Worm (Caenorhabditis elegans) whole organism, young adult: ENCODE results near the gene F36H9.5.

Experiments
- B0019.2 ChIP-seq: fragments of 200-800 bp; sonication (Bioruptor generic); conservative IDR thresholded peaks from 2 replicates; pipeline ENCODE4 v1.3.6; 2022; ENCODE audit warnings: missing genetic modification reagents, missing genetic modification characterization, missing compliant biosample characterization
- B0035.1 ChIP-seq: sonication (generic microtip); optimal IDR thresholded peaks from 2 replicates; lab custom pipeline; 2016; ENCODE audit warnings: missing genetic modification characterization, mild to moderate bottlenecking, missing compliant biosample characterization, missing genotype, missing genetic modification reagents
- B0336.3 ChIP-seq: fragments of 200-800 bp; sonication (Bioruptor generic); IDR thresholded peaks from 2 replicates; pipeline ENCODE4 v1.3.6; 2022; ENCODE audit warnings: missing genetic modification characterization, missing compliant biosample characterization
- D2030.7 ChIP-seq: fragments of 200-800 bp; sonication (Bioruptor generic); IDR thresholded peaks from 2 replicates; pipeline ENCODE4 v1.3.6; 2022; ENCODE audit warnings: missing genetic modification reagents, missing genetic modification characterization, missing compliant biosample characterization
- F10E7.11 ChIP-seq: sonication (generic microtip); optimal IDR thresholded peaks from 2 replicates; lab custom pipeline; 2017; ENCODE audit warnings: mild to moderate bottlenecking, missing genetic modification characterization, moderate library complexity, missing compliant biosample characterization
- F23B12.7 ChIP-seq: sonication (generic microtip); optimal IDR thresholded peaks from 2 replicates; lab custom pipeline; 2017; ENCODE audit warnings: missing genetic modification characterization, mild to moderate bottlenecking, missing compliant biosample characterization, antibody characterized with exemption, moderate library complexity; ENCODE audit not compliant: insufficient read depth
- F37B4.10 ChIP-seq: fragments of 200-800 bp; sonication (Bioruptor generic); IDR thresholded peaks from 2 replicates; pipeline ENCODE4 v1.3.6; 2022; ENCODE audit warnings: missing genetic modification characterization, missing compliant biosample characterization
- F52B5.7 ChIP-seq: sonication (generic microtip); optimal IDR thresholded peaks from 2 replicates; lab custom pipeline; 2016; ENCODE audit warnings: mild to moderate bottlenecking, missing genetic modification characterization, missing compliant biosample characterization
- F55B11.4 ChIP-seq: sonication (generic microtip); optimal IDR thresholded peaks from 2 replicates; lab custom pipeline; 2016; ENCODE audit warnings: missing compliant biosample characterization, missing genetic modification characterization, borderline replicate concordance; ENCODE audit not compliant: insufficient read depth
- F57C9.4 ChIP-seq: sonication (generic microtip); optimal IDR thresholded peaks from 2 replicates; lab custom pipeline; 2017; ENCODE audit warnings: mild to moderate bottlenecking, missing genetic modification characterization, missing compliant biosample characterization
- Y79H2A.3 ChIP-seq: fragments of 200-800 bp; sonication (Bioruptor generic); conservative IDR thresholded peaks from 2 replicates; pipeline ENCODE4 v1.3.6; 2022; ENCODE audit warnings: missing genetic modification reagents, missing genetic modification characterization, missing compliant biosample characterization
- aptf-2 ChIP-seq: fragments of 200-800 bp; sonication (Bioruptor generic); conservative IDR thresholded peaks from 2 replicates; pipeline ENCODE4 v1.3.6; 2022; ENCODE audit warnings: missing genetic modification reagents, missing genetic modification characterization, missing compliant biosample characterization
- atf-7 ChIP-seq: sonication (generic microtip); optimal IDR thresholded peaks from 2 replicates; lab custom pipeline; 2017; ENCODE audit warnings: mild to moderate bottlenecking, missing genetic modification characterization, missing compliant biosample characterization
- attf-5 ChIP-seq: fragments of 200-800 bp; sonication (Bioruptor generic); optimal IDR thresholded peaks from 2 replicates; lab custom pipeline; 2018; ENCODE audit warnings: mild to moderate bottlenecking, missing genetic modification characterization, missing compliant biosample characterization
- bed-1 ChIP-seq: fragments of 200-800 bp; sonication (Bioruptor generic); IDR thresholded peaks from 2 replicates; pipeline ENCODE4 v1.3.6; 2022; ENCODE audit warnings: missing genetic modification reagents, missing genetic modification characterization, missing compliant biosample characterization
- cebp-1 ChIP-seq, 2 experiments: fragments of 200-800 bp in 1 of 2; sonication (Bioruptor generic) in 1 of 2; sonication (generic microtip) in 1 of 2; IDR thresholded peaks in 1 of 2; optimal IDR thresholded peaks in 1 of 2; 2 replicates each; pipeline versions ENCODE4 v1.3.6 to Lab custom; 2017 to 2022; ENCODE audit warnings: missing compliant biosample characterization in 2 of 2, missing genetic modification characterization in 2 of 2, mild to moderate bottlenecking in 1 of 2, missing genetic modification reagents in 1 of 2, moderate library complexity in 1 of 2
- ceh-91 ChIP-seq: fragments of 200-800 bp; sonication (Bioruptor generic); IDR thresholded peaks from 2 replicates; pipeline ENCODE4 v1.3.6; 2022; ENCODE audit warnings: missing genetic modification reagents, missing genetic modification characterization, missing compliant biosample characterization
- chd-7 ChIP-seq: sonication (generic microtip); optimal IDR thresholded peaks from 2 replicates; lab custom pipeline; 2016; ENCODE audit warnings: mild to moderate bottlenecking, missing genetic modification characterization, moderate library complexity, missing compliant biosample characterization
- dox-1 ChIP-seq: fragments of 200-800 bp; sonication (Bioruptor generic); IDR thresholded peaks from 2 replicates; pipeline ENCODE4 v1.3.6; 2022; ENCODE audit warnings: missing genetic modification reagents, missing genetic modification characterization, missing compliant biosample characterization
- dpff-1 ChIP-seq: sonication (generic microtip); optimal IDR thresholded peaks from 2 replicates; lab custom pipeline; 2017; ENCODE audit warnings: mild to moderate bottlenecking, missing genetic modification characterization, missing compliant biosample characterization
- ekl-4 ChIP-seq: fragments of 200-800 bp; sonication (Bioruptor generic); IDR thresholded peaks from 2 replicates; pipeline ENCODE4 v1.3.6; 2022; ENCODE audit warnings: missing genetic modification reagents, missing genetic modification characterization, missing compliant biosample characterization
- fkh-3 ChIP-seq: sonication (generic microtip); optimal IDR thresholded peaks from 2 replicates; lab custom pipeline; 2016; ENCODE audit warnings: mild to moderate bottlenecking, missing genetic modification characterization, missing compliant biosample characterization
- hlh-12 ChIP-seq: sonication (generic microtip); optimal IDR thresholded peaks from 2 replicates; lab custom pipeline; 2016; ENCODE audit warnings: missing genetic modification characterization, missing compliant biosample characterization
- hmg-1.2 ChIP-seq: fragments of 200-800 bp; sonication (Bioruptor generic); IDR thresholded peaks from 2 replicates; pipeline ENCODE4 v1.3.6; 2022; ENCODE audit warnings: missing genetic modification reagents, missing genetic modification characterization, missing compliant biosample characterization
- hmg-20 ChIP-seq: fragments of 200-800 bp; sonication (Bioruptor generic); IDR thresholded peaks from 2 replicates; pipeline ENCODE4 v1.3.6; 2022; ENCODE audit warnings: missing genetic modification reagents, missing genetic modification characterization, missing compliant biosample characterization
- hsf-1 ChIP-seq: fragments of 200-800 bp; sonication (Bioruptor generic); IDR thresholded peaks from 2 replicates; pipeline ENCODE4 v1.3.6; 2022; ENCODE audit warnings: missing genetic modification reagents, missing genetic modification characterization, missing compliant biosample characterization
- lag-1 ChIP-seq: fragments of 200-800 bp; sonication (Bioruptor generic); IDR thresholded peaks from 2 replicates; pipeline ENCODE4 v1.3.6; 2022; ENCODE audit warnings: missing genetic modification reagents, missing genetic modification characterization, missing compliant biosample characterization
- let-607 ChIP-seq, 2 experiments: fragments of 200-800 bp in 1 of 2; sonication (Bioruptor generic) in 1 of 2; sonication (generic microtip) in 1 of 2; optimal IDR thresholded peaks; 2 replicates each; lab custom pipeline; 2016 to 2018; ENCODE audit warnings: mild to moderate bottlenecking in 2 of 2, missing compliant biosample characterization in 2 of 2, missing genetic modification characterization in 2 of 2, moderate library complexity in 2 of 2, missing genotype in 1 of 2
- lin-26 ChIP-seq: fragments of 200-800 bp; sonication (Bioruptor generic); IDR thresholded peaks from 2 replicates; pipeline ENCODE4 v1.3.6; 2022; ENCODE audit warnings: missing genetic modification reagents, missing genetic modification characterization, missing compliant biosample characterization
- lin-40 ChIP-seq: sonication (generic microtip); optimal IDR thresholded peaks from 2 replicates; lab custom pipeline; 2016; ENCODE audit warnings: missing genetic modification characterization, mild to moderate bottlenecking, missing compliant biosample characterization, missing genotype, missing genetic modification reagents
- lsl-1 ChIP-seq: fragments of 200-800 bp; sonication (Bioruptor generic); optimal IDR thresholded peaks from 2 replicates; lab custom pipeline; 2018; ENCODE audit warnings: mild to moderate bottlenecking, missing genetic modification characterization, moderate library complexity, missing compliant biosample characterization
- madf-10 ChIP-seq: sonication (generic microtip); optimal IDR thresholded peaks from 2 replicates; lab custom pipeline; 2016; ENCODE audit warnings: mild to moderate bottlenecking, missing genetic modification characterization, missing compliant biosample characterization
- madf-8 ChIP-seq: fragments of 200-800 bp; sonication (Bioruptor generic); conservative IDR thresholded peaks from 2 replicates; pipeline ENCODE4 v1.3.6; 2022; ENCODE audit warnings: missing genetic modification reagents, missing genetic modification characterization, missing compliant biosample characterization
- nfya-1 ChIP-seq: sonication (generic microtip); optimal IDR thresholded peaks from 2 replicates; lab custom pipeline; 2017; ENCODE audit warnings: antibody characterized with exemption, missing compliant biosample characterization, missing genetic modification characterization, borderline replicate concordance; ENCODE audit not compliant: insufficient read depth
- nhr-80 ChIP-seq: sonication (generic microtip); optimal IDR thresholded peaks from 2 replicates; lab custom pipeline; 2016; ENCODE audit warnings: missing genetic modification characterization, missing compliant biosample characterization
- rcor-1 ChIP-seq: fragments of 200-800 bp; sonication (Bioruptor generic); IDR thresholded peaks from 2 replicates; pipeline ENCODE4 v1.3.6; 2022; ENCODE audit warnings: missing genetic modification reagents, missing genetic modification characterization, missing compliant biosample characterization
- snpc-3.4 ChIP-seq: sonication (generic microtip); optimal IDR thresholded peaks from 2 replicates; lab custom pipeline; 2017; ENCODE audit warnings: missing genetic modification characterization, mild to moderate bottlenecking, missing compliant biosample characterization, antibody characterized with exemption, moderate library complexity, missing genotype, missing genetic modification reagents
- somi-1 ChIP-seq: fragments of 200-800 bp; sonication (Bioruptor generic); optimal IDR thresholded peaks from 2 replicates; lab custom pipeline; 2018; ENCODE audit warnings: mild to moderate bottlenecking, missing genetic modification characterization, missing compliant biosample characterization
- sptf-2 ChIP-seq: fragments of 200-800 bp; sonication (Bioruptor generic); optimal IDR thresholded peaks from 2 replicates; lab custom pipeline; 2018; ENCODE audit warnings: mild to moderate bottlenecking, missing genetic modification characterization, missing compliant biosample characterization
- tbp1 ChIP-seq: fragments of 200-800 bp; sonication (Bioruptor generic); optimal IDR thresholded peaks from 2 replicates; lab custom pipeline; 2018; ENCODE audit warnings: mild to moderate bottlenecking, missing genetic modification characterization, missing compliant biosample characterization
- tlf-1 ChIP-seq: fragments of 200-800 bp; sonication (Bioruptor generic); optimal IDR thresholded peaks from 2 replicates; lab custom pipeline; 2018; ENCODE audit warnings: mild to moderate bottlenecking, missing genetic modification characterization, missing compliant biosample characterization
- unc-130 ChIP-seq: sonication (generic microtip); optimal IDR thresholded peaks from 2 replicates; lab custom pipeline; 2016; ENCODE audit warnings: missing genetic modification reagents, missing genetic modification characterization, missing compliant biosample characterization
- zfh-2 ChIP-seq: fragments of 200-800 bp; sonication (Bioruptor generic); conservative IDR thresholded peaks from 2 replicates; pipeline ENCODE4 v1.3.6; 2022; ENCODE audit warnings: missing genetic modification reagents, missing genetic modification characterization, missing compliant biosample characterization
- zim-3 ChIP-seq: sonication (generic microtip); optimal IDR thresholded peaks from 2 replicates; lab custom pipeline; 2017; ENCODE audit warnings: mild to moderate bottlenecking, missing genetic modification characterization, moderate library complexity, missing compliant biosample characterization
- ztf-18 ChIP-seq: sonication (generic microtip); optimal IDR thresholded peaks from 2 replicates; lab custom pipeline; 2016; ENCODE audit warnings: missing genotype, mild to moderate bottlenecking, missing genetic modification characterization, missing compliant biosample characterization
- ztf-22 ChIP-seq: fragments of 200-800 bp; sonication (Bioruptor generic); optimal IDR thresholded peaks from 2 replicates; lab custom pipeline; 2018; ENCODE audit warnings: mild to moderate bottlenecking, missing genetic modification characterization, moderate library complexity, missing compliant biosample characterization
- ztf-25 ChIP-seq: fragments of 200-800 bp; sonication (Bioruptor generic); IDR thresholded peaks from 2 replicates; pipeline ENCODE4 v1.3.6; 2022; ENCODE audit warnings: missing genetic modification reagents, missing genetic modification characterization, missing compliant biosample characterization
- ztf-28 ChIP-seq: fragments of 200-800 bp; sonication (Bioruptor generic); IDR thresholded peaks from 2 replicates; pipeline ENCODE4 v1.3.6; 2022; ENCODE audit warnings: missing genetic modification reagents, missing genetic modification characterization, missing compliant biosample characterization
- ztf-6 ChIP-seq: fragments of 200-800 bp; sonication (Bioruptor generic); IDR thresholded peaks from 2 replicates; pipeline ENCODE4 v1.3.6; 2022; ENCODE audit warnings: missing genetic modification reagents, missing genetic modification characterization, missing compliant biosample characterization

The F36H9.5 gene

ce11 chrV:1771727-1772126, 10.1 kb downstream of the F36H9.5 start, which contains the start of gene dhs-13:
dhs-13 (minus strand) TSS chrV:1771734.
- TF ChIP-seq madf-8 (GFP tag; lab: Robert Waterston, UW) (no peak), F37B4.10 (GFP tag; lab: Robert Waterston, UW) (no peak), B0336.3 (peak; percentile 36; the same call in 1 of the 2 replicates), lin-40 (tag; lab: Kevin White, UChicago) (no peak), aptf-2 (no peak), nhr-80 (peak; percentile 61), D2030.7 (no peak), fkh-3 (no peak), unc-130 (GFP tag; lab: Kevin White, UChicago) (no peak), ztf-6 (GFP tag; lab: Robert Waterston, UW) (no peak), snpc-3.4 (tag; lab: Kevin White, UChicago) (no peak), B0019.2 (GFP tag; lab: Robert Waterston, UW) (no peak), B0035.1 (no peak), F57C9.4 (no peak), attf-5 (GFP tag; lab: Kevin White, UChicago) (peak; percentile 20), chd-7 (tag; lab: Kevin White, UChicago) (no peak), nfya-1 (tag; lab: Kevin White, UChicago) (no peak), ztf-25 (GFP tag; lab: Robert Waterston, UW) (no peak), cebp-1 (GFP tag; IDR thresholded peaks at IDR 0.05; lab: Robert Waterston, UW) (no peak), cebp-1 (tag; optimal IDR thresholded peaks at IDR 0.05; lab: Kevin White, UChicago) (peak; percentile 42), ztf-18 (no peak), ztf-22 (GFP tag; lab: Kevin White, UChicago) (no peak), dpff-1 (no peak), tlf-1 (GFP tag; lab: Kevin White, UChicago) (no peak), F10E7.11 (tag; lab: Kevin White, UChicago) (no peak), hmg-20 (GFP tag; lab: Robert Waterston, UW) (no peak), zfh-2 (GFP tag; lab: Robert Waterston, UW) (0 out of 2 replicates have a peak, but pooled peaks have one; percentile 23), madf-10 (tag; lab: Kevin White, UChicago) (no peak), zim-3 (tag; lab: Kevin White, UChicago) (no peak), F55B11.4 (no peak), bed-1 (GFP tag; lab: Robert Waterston, UW) (no peak), tbp1 (GFP tag; lab: Kevin White, UChicago) (no peak), F52B5.7 (tag; lab: Kevin White, UChicago) (no peak), hmg-1.2 (GFP tag; lab: Robert Waterston, UW) (peak; percentile 16; the same call in 1 of the 2 replicates), hsf-1 (no peak), dox-1 (GFP tag; lab: Robert Waterston, UW) (peak; percentile 52; the same call in 1 of the 2 replicates)

- no peak for TF ChIP-seq hsf-1
- no peak for TF ChIP-seq ekl-4 (GFP tag; lab: Robert Waterston, UW)
- no peak for TF ChIP-seq atf-7 (tag; lab: Kevin White, UChicago)
- no peak for TF ChIP-seq dox-1 (GFP tag; lab: Robert Waterston, UW)
- TF ChIP-seq F10E7.11 (tag; lab: Kevin White, UChicago): no peak
- no peak for TF ChIP-seq ceh-91 (GFP tag; lab: Robert Waterston, UW)
- no peak for TF ChIP-seq sptf-2 (GFP tag; lab: Kevin White, UChicago)
- no peak for TF ChIP-seq let-607 (tag; optimal IDR thresholded peaks at IDR 0.05; lab: Kevin White, UChicago)
- TF ChIP-seq ztf-28 (GFP tag; lab: Robert Waterston, UW): no peak
- no peak for TF ChIP-seq rcor-1 (GFP tag; lab: Robert Waterston, UW)
- no peak for TF ChIP-seq Y79H2A.3 (GFP tag; lab: Robert Waterston, UW)
- no peak for TF ChIP-seq madf-10 (tag; lab: Kevin White, UChicago)
- TF ChIP-seq F23B12.7 (tag; lab: Kevin White, UChicago): no peak
- no peak for TF ChIP-seq ztf-22 (GFP tag; lab: Kevin White, UChicago)
- no peak for TF ChIP-seq lag-1 (GFP tag; lab: Robert Waterston, UW)
- no peak for TF ChIP-seq hlh-12 (tag; lab: Kevin White, UChicago)
- TF ChIP-seq lin-26 (GFP tag; lab: Robert Waterston, UW): no peak
- no peak for TF ChIP-seq somi-1 (GFP tag; lab: Kevin White, UChicago)
- no peak for TF ChIP-seq lsl-1 (GFP tag; lab: Kevin White, UChicago)
- TF ChIP-seq, all 124 proteins: peak for 0
Observed at ce11 chrV:1767427-1767826, 14.4 kb downstream of the F36H9.5 start.
